Fruit fly (Drosophila melanogaster) whole organism, embryonic: ENCODE data around the gene Gr32a.

Experiments
- CG11093 ChIP-seq: fragments of 200-800 bp; sonication (Bioruptor generic); IDR thresholded peaks from 3 replicates; pipeline ENCODE4 v1.3.6; 2022; ENCODE audit warnings: missing biosample characterization, missing genetic modification characterization
- CG1603 ChIP-seq: fragments of 200-800 bp; sonication (Bioruptor generic); optimal IDR thresholded peaks from 2 replicates; lab custom pipeline; 2019; ENCODE audit warnings: missing biosample characterization, mild to moderate bottlenecking, missing genetic modification characterization, moderate library complexity
- CG18262 ChIP-seq: fragments of 200-800 bp; optimal IDR thresholded peaks from 3 replicates; lab custom pipeline; 2019; ENCODE audit warnings: missing biosample characterization, mild to moderate bottlenecking, missing genetic modification characterization, moderate library complexity
- CG2202 ChIP-seq: fragments of 200-800 bp; sonication (Bioruptor generic); optimal IDR thresholded peaks from 2 replicates; lab custom pipeline; 2018; ENCODE audit warnings: missing biosample characterization, mild to moderate bottlenecking, missing genetic modification characterization
- CG31441 ChIP-seq: fragments of 200-800 bp; sonication (Bioruptor generic); IDR thresholded peaks from 2 replicates; pipeline ENCODE4 v1.3.6; 2022; ENCODE audit warnings: missing biosample characterization, missing genetic modification characterization
- CG42726 ChIP-seq: fragments of 200-800 bp; sonication (Bioruptor generic); IDR thresholded peaks from 2 replicates; pipeline ENCODE4 v1.3.6; 2022; ENCODE audit warnings: missing biosample characterization, missing genetic modification characterization; ENCODE audit not compliant: partially characterized antibody
- CG4360 ChIP-seq: fragments of 200-800 bp; sonication (Bioruptor generic); IDR thresholded peaks from 2 replicates; pipeline ENCODE4 v1.3.6; 2022; ENCODE audit warnings: missing biosample characterization, missing genetic modification characterization
- CG4404 ChIP-seq: fragments of 200-800 bp; sonication (Bioruptor generic); IDR thresholded peaks from 2 replicates; pipeline ENCODE4 v1.3.6; 2022; ENCODE audit warnings: missing biosample characterization, missing genetic modification characterization
- CG6272 ChIP-seq: fragments of 200-800 bp; sonication (Bioruptor generic); IDR thresholded peaks from 2 replicates; pipeline ENCODE4 v1.3.6; 2022; ENCODE audit warnings: missing biosample characterization, missing genetic modification characterization
- CG6813 ChIP-seq: fragments of 200-800 bp; sonication (Bioruptor generic); optimal IDR thresholded peaks from 2 replicates; lab custom pipeline; 2017; ENCODE audit warnings: missing biosample characterization, missing genetic modification characterization, mild to moderate bottlenecking, moderate library complexity, missing genetic modification reagents
- CG7839 ChIP-seq: fragments of 200-800 bp; sonication (Bioruptor generic); optimal IDR thresholded peaks from 3 replicates; lab custom pipeline; 2018; ENCODE audit warnings: missing biosample characterization, mild to moderate bottlenecking, missing genetic modification characterization, moderate library complexity
- CG8290 ChIP-seq, 3 experiments: fragments of 200-800 bp; sonication (Bioruptor generic); optimal IDR thresholded peaks; 2 replicates each; lab custom pipeline; 2016 to 2019; ENCODE audit warnings: missing biosample characterization in 3 of 3, missing genetic modification characterization in 3 of 3, mild to moderate bottlenecking in 2 of 3, moderate library complexity in 1 of 3
- CG9609 ChIP-seq: fragments of 200-800 bp; sonication (Bioruptor generic); optimal IDR thresholded peaks from 3 replicates; lab custom pipeline; 2016; ENCODE audit warnings: missing biosample characterization, missing genetic modification characterization
- CTCF ChIP-seq: fragments of 200-800 bp; sonication (Bioruptor generic); optimal IDR thresholded peaks from 2 replicates; lab custom pipeline; 2017; ENCODE audit warnings: missing biosample characterization, mild to moderate bottlenecking, missing genetic modification characterization, moderate library complexity
- Deaf1 ChIP-seq: fragments of 200-800 bp; optimal IDR thresholded peaks from 3 replicates; lab custom pipeline; 2019; ENCODE audit warnings: missing biosample characterization, mild to moderate bottlenecking, missing genetic modification characterization, moderate library complexity
- Doc2 ChIP-seq: fragments of 200-800 bp; sonication (Bioruptor generic); IDR thresholded peaks from 2 replicates; pipeline ENCODE4 v1.3.6; 2022; ENCODE audit warnings: missing biosample characterization, missing genetic modification characterization
- Drgx ChIP-seq: fragments of 200-800 bp; sonication (Bioruptor generic); IDR thresholded peaks from 2 replicates; pipeline ENCODE4 v1.3.6; 2022; ENCODE audit warnings: missing biosample characterization, missing genetic modification characterization
- Elba2 ChIP-seq: fragments of 200-800 bp; sonication (Bioruptor generic); optimal IDR thresholded peaks from 3 replicates; lab custom pipeline; 2016; ENCODE audit warnings: missing biosample characterization, missing genetic modification characterization
- GATAe ChIP-seq: fragments of 200-800 bp; sonication (Bioruptor generic); conservative IDR thresholded peaks from 2 replicates; pipeline ENCODE4 v1.3.6; 2022; ENCODE audit warnings: missing biosample characterization, missing genetic modification characterization
- Hmx ChIP-seq: fragments of 200-800 bp; sonication (Bioruptor generic); optimal IDR thresholded peaks from 2 replicates; lab custom pipeline; 2016; ENCODE audit warnings: missing biosample characterization, missing genetic modification characterization
- Jarid2 ChIP-seq: fragments of 200-800 bp; sonication (Bioruptor generic); optimal IDR thresholded peaks from 3 replicates; lab custom pipeline; 2017; ENCODE audit warnings: mild to moderate bottlenecking, missing biosample characterization, missing genetic modification reagents, missing genetic modification characterization
- MBD-R2 ChIP-seq: fragments of 200-800 bp; sonication (Bioruptor generic); IDR thresholded peaks from 2 replicates; pipeline ENCODE4 v1.3.6; 2022; ENCODE audit warnings: missing biosample characterization, missing genetic modification characterization
- Meics ChIP-seq: fragments of 200-800 bp; sonication (Bioruptor generic); optimal IDR thresholded peaks from 2 replicates; lab custom pipeline; 2017; ENCODE audit warnings: missing biosample characterization, mild to moderate bottlenecking, missing genetic modification characterization
- Nf-YB ChIP-seq: fragments of 200-800 bp; sonication (Bioruptor generic); optimal IDR thresholded peaks from 3 replicates; lab custom pipeline; 2019; ENCODE audit warnings: missing biosample characterization, mild to moderate bottlenecking, missing genetic modification characterization, moderate library complexity
- NfI ChIP-seq: fragments of 200-800 bp; sonication (Bioruptor generic); optimal IDR thresholded peaks from 3 replicates; lab custom pipeline; 2018; ENCODE audit warnings: missing biosample characterization, mild to moderate bottlenecking, missing genetic modification characterization, moderate library complexity
- Oli ChIP-seq: fragments of 200-800 bp; sonication (Bioruptor generic); optimal IDR thresholded peaks from 2 replicates; lab custom pipeline; 2018; ENCODE audit warnings: missing biosample characterization, mild to moderate bottlenecking, missing genetic modification characterization, moderate library complexity
- Poxn ChIP-seq: fragments of 200-800 bp; sonication (Bioruptor generic); IDR thresholded peaks from 2 replicates; pipeline ENCODE4 v1.3.6; 2022; ENCODE audit warnings: missing biosample characterization, missing genetic modification characterization
- Rfx ChIP-seq: fragments of 200-800 bp; sonication (Bioruptor generic); IDR thresholded peaks from 2 replicates; pipeline ENCODE4 v1.3.6; 2022; ENCODE audit warnings: missing biosample characterization, missing genetic modification characterization
- Sox102F ChIP-seq: fragments of 200-800 bp; sonication (Bioruptor generic); optimal IDR thresholded peaks from 2 replicates; lab custom pipeline; 2018; ENCODE audit warnings: missing biosample characterization, mild to moderate bottlenecking, missing genetic modification characterization, moderate library complexity
- Ssrp ChIP-seq: fragments of 200-800 bp; sonication (Bioruptor generic); optimal IDR thresholded peaks from 2 replicates; lab custom pipeline; 2018; ENCODE audit warnings: missing biosample characterization, mild to moderate bottlenecking, missing genetic modification characterization, moderate library complexity
- ac ChIP-seq: fragments of 200-800 bp; sonication (Bioruptor generic); optimal IDR thresholded peaks from 3 replicates; lab custom pipeline; 2017; ENCODE audit warnings: missing biosample characterization, mild to moderate bottlenecking, missing genetic modification characterization
- amos ChIP-seq: fragments of 200-800 bp; sonication (Bioruptor generic); IDR thresholded peaks from 2 replicates; pipeline ENCODE4 v1.3.6; 2022; ENCODE audit warnings: missing biosample characterization, missing genetic modification characterization; ENCODE audit not compliant: partially characterized antibody
- ap ChIP-seq: fragments of 200-800 bp; sonication (Bioruptor generic); IDR thresholded peaks from 2 replicates; pipeline ENCODE4 v1.3.6; 2022; ENCODE audit warnings: missing biosample characterization, missing genetic modification characterization
- bowl ChIP-seq: fragments of 200-800 bp; sonication (Bioruptor generic); IDR thresholded peaks from 2 replicates; pipeline ENCODE4 v1.3.6; 2022; ENCODE audit warnings: missing biosample characterization, missing genetic modification characterization
- ewg ChIP-seq: fragments of 200-800 bp; sonication (Bioruptor generic); optimal IDR thresholded peaks from 3 replicates; lab custom pipeline; 2017; ENCODE audit warnings: mild to moderate bottlenecking, missing biosample characterization, missing genetic modification reagents, missing genetic modification characterization
- gsb ChIP-seq: fragments of 200-800 bp; sonication (Bioruptor generic); IDR thresholded peaks from 2 replicates; pipeline ENCODE4 v1.3.6; 2022; ENCODE audit warnings: missing biosample characterization, missing genetic modification characterization
- gsb-n ChIP-seq: fragments of 200-800 bp; sonication (Bioruptor generic); optimal IDR thresholded peaks from 3 replicates; lab custom pipeline; 2018; ENCODE audit warnings: missing biosample characterization, mild to moderate bottlenecking, missing genetic modification characterization
- hb ChIP-seq: fragments of 200-800 bp; sonication (Bioruptor generic); IDR thresholded peaks from 3 replicates; pipeline ENCODE4 v1.3.6; 2022; ENCODE audit warnings: missing biosample characterization, missing genetic modification characterization; ENCODE audit not compliant: partially characterized antibody
- hbn ChIP-seq: fragments of 200-800 bp; sonication (Bioruptor generic); IDR thresholded peaks from 2 replicates; pipeline ENCODE4 v1.3.6; 2022; ENCODE audit warnings: missing biosample characterization, missing genetic modification characterization; ENCODE audit not compliant: partially characterized antibody
- jing ChIP-seq: fragments of 200-800 bp; sonication (Bioruptor generic); optimal IDR thresholded peaks from 2 replicates; lab custom pipeline; 2018; ENCODE audit warnings: missing biosample characterization, mild to moderate bottlenecking, missing genetic modification characterization
- klu ChIP-seq: fragments of 200-800 bp; sonication (Bioruptor generic); IDR thresholded peaks from 2 replicates; pipeline ENCODE4 v1.3.6; 2022; ENCODE audit warnings: missing biosample characterization, missing genetic modification characterization
- nau ChIP-seq: fragments of 200-800 bp; sonication (Bioruptor generic); optimal IDR thresholded peaks from 3 replicates; lab custom pipeline; 2017; ENCODE audit warnings: missing biosample characterization, mild to moderate bottlenecking, missing genetic modification characterization, missing genetic modification reagents
- pfk ChIP-seq: fragments of 200-800 bp; sonication (Bioruptor generic); optimal IDR thresholded peaks from 2 replicates; lab custom pipeline; 2018; ENCODE audit warnings: missing biosample characterization, mild to moderate bottlenecking, missing genetic modification characterization, moderate library complexity
- pita ChIP-seq: fragments of 200-800 bp; sonication (Bioruptor generic); optimal IDR thresholded peaks from 2 replicates; lab custom pipeline; 2017; ENCODE audit warnings: missing biosample characterization, mild to moderate bottlenecking, missing genetic modification characterization
- psq ChIP-seq: fragments of 200-800 bp; sonication (Bioruptor generic); optimal IDR thresholded peaks from 2 replicates; lab custom pipeline; 2017; ENCODE audit warnings: missing biosample characterization, missing genetic modification characterization
- row ChIP-seq: fragments of 200-800 bp; sonication (Bioruptor generic); IDR thresholded peaks from 3 replicates; pipeline ENCODE4 v1.3.6; 2022; ENCODE audit warnings: missing biosample characterization, missing genetic modification characterization
- schlank ChIP-seq: fragments of 200-800 bp; sonication (Bioruptor generic); optimal IDR thresholded peaks from 2 replicates; lab custom pipeline; 2018; ENCODE audit warnings: missing biosample characterization, mild to moderate bottlenecking, missing genetic modification characterization
- sima ChIP-seq: fragments of 200-800 bp; sonication (Bioruptor generic); optimal IDR thresholded peaks from 2 replicates; lab custom pipeline; 2016; ENCODE audit warnings: missing biosample characterization, missing genetic modification characterization
- tup ChIP-seq: fragments of 200-800 bp; sonication (Bioruptor generic); optimal IDR thresholded peaks from 2 replicates; lab custom pipeline; 2016; ENCODE audit warnings: missing biosample characterization, mild to moderate bottlenecking, missing genetic modification characterization, moderate library complexity
- usp ChIP-seq: fragments of >200 bp; optimal IDR thresholded peaks from 2 replicates; lab custom pipeline; 2017; ENCODE audit warnings: missing biosample characterization, missing genetic modification characterization

Gr32a gene

DNA sequence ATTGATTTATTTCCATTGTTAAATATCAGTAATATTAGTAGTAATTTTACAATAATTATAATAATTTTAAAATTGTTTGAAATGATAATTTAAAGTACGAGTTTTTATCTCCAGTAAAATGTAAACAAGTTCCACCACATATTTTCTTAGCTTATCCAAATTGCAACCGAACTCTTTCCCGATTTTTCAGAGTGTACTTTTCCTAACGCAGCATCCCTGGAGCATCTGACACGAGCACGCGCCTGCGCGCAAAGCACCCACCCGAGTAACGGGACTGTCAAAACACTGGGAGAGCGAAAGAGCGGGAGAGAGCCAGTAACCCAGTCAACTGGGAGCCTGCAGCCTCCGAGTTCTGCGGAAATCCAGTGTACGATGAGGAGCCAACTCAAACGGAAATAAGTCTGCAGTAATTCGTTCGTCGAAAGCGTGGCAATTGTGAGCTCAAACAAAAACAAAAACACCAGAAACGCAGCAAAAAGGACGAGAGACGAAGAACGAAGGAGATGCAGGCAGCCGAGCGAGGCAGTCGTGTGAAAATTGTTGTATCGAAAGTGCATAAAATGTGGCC lies 27.4 kb upstream of the Gr32a start, which contains the start of gene CG16854 (continued):
- TF ChIP-seq pita (GFP tag; lab: Kevin White, UChicago), result no peak
- TF ChIP-seq CG2202, result no peak
- TF ChIP-seq CG4360, result no peak
- TF ChIP-seq klu (GFP tag; lab: Robert Waterston, UW), result no peak
- no peak for TF ChIP-seq CG7839 (tag; lab: Kevin White, UChicago)
- TF ChIP-seq CTCF (GFP tag; lab: Kevin White, UChicago), result no peak
- TF ChIP-seq Drgx (GFP tag; lab: Robert Waterston, UW), result no peak
- TF ChIP-seq CG42726, result no peak
- no peak for TF ChIP-seq Poxn
- TF ChIP-seq Doc2 (GFP tag; lab: Robert Waterston, UW), result no peak
- TF ChIP-seq Oli (tag; lab: Kevin White, UChicago), result no peak
- no peak; the same call in 1 of the 2 replicates for TF ChIP-seq amos (GFP tag; lab: Robert Waterston, UW)
- no peak for TF ChIP-seq hb (GFP tag; lab: Robert Waterston, UW)
- peak; percentile 64 for TF ChIP-seq Deaf1 (tag; lab: Kevin White, UChicago)
- no peak for TF ChIP-seq sima (GFP tag; lab: Kevin White, UChicago)
- no peak for TF ChIP-seq CG11093
- peak; percentile 60 for TF ChIP-seq row
- TF ChIP-seq tup (GFP tag; lab: Kevin White, UChicago), result no peak
- TF ChIP-seq hbn (GFP tag; lab: Robert Waterston, UW), result no peak
- TF ChIP-seq CG8290 (GFP tag; optimal IDR thresholded peaks at IDR 0.05; lab: Kevin White, UChicago), result no peak
- TF ChIP-seq CG8290 (tag; optimal IDR thresholded peaks at IDR 0.05; lab: Kevin White, UChicago), result no peak
- no peak for TF ChIP-seq Elba2 (GFP tag; lab: Kevin White, UChicago)
- 0 out of 2 replicates have a peak, but pooled peaks have one; percentile 44 for TF ChIP-seq bowl (GFP tag; lab: Robert Waterston, UW)
- no peak for TF ChIP-seq nau
- no peak for TF ChIP-seq Ssrp (tag; lab: Kevin White, UChicago)
- TF ChIP-seq pfk (GFP tag; lab: Kevin White, UChicago), result no peak
- peak; percentile 16 for TF ChIP-seq CG6813 (GFP tag; lab: Kevin White, UChicago)
- TF ChIP-seq Meics (GFP tag; lab: Kevin White, UChicago), result peak; percentile 12
- TF ChIP-seq CG18262 (tag; lab: Kevin White, UChicago), result no peak
- no peak for TF ChIP-seq CG6272
- TF ChIP-seq jing (GFP tag; lab: Kevin White, UChicago), result no peak
- no peak for TF ChIP-seq gsb-n (tag; lab: Kevin White, UChicago)
- no peak for TF ChIP-seq ap (GFP tag; lab: Robert Waterston, UW)
- no peak for TF ChIP-seq CG1603 (tag; lab: Kevin White, UChicago)
- no peak for TF ChIP-seq Nf-YB (GFP tag; lab: Kevin White, UChicago)
- no peak for TF ChIP-seq Sox102F
- TF ChIP-seq ac (GFP tag; lab: Kevin White, UChicago), result no peak
- TF ChIP-seq usp (GFP tag; lab: Kevin White, UChicago), result no peak
- no peak for TF ChIP-seq CG9609 (GFP tag; lab: Kevin White, UChicago)
- TF ChIP-seq CG31441 (GFP tag; lab: Robert Waterston, UW), result no peak
- TF ChIP-seq psq, result no peak
- no peak for TF ChIP-seq GATAe (GFP tag; lab: Robert Waterston, UW)
- TF ChIP-seq Hmx (GFP tag; lab: Kevin White, UChicago), result no peak
- TF ChIP-seq NfI, result no peak
- TF ChIP-seq ewg (GFP tag; lab: Kevin White, UChicago), result peak; percentile 99
- TF ChIP-seq gsb (GFP tag; lab: Robert Waterston, UW), result no peak
- TF ChIP-seq CG4404, result no peak
- no peak for TF ChIP-seq MBD-R2 (GFP tag; lab: Robert Waterston, UW)
- TF ChIP-seq schlank (tag; lab: Kevin White, UChicago), result no peak
- TF ChIP-seq Rfx (GFP tag; lab: Robert Waterston, UW), result no peak; the same call in 1 of the 2 replicates
- no peak for TF ChIP-seq Jarid2 (GFP tag; lab: Kevin White, UChicago)
